Fruit fly (Drosophila melanogaster) whole organism, embryonic: ENCODE results near the gene Rpn10.
A peak's percentile ranks its signal among the peaks of the same experiment; 100 is the strongest.

Source experiments
- Blimp-1 ChIP-seq: fragments of 200-800 bp; sonication (Bioruptor generic); optimal IDR thresholded peaks from 3 replicates; lab custom pipeline; 2018; ENCODE audit warnings: missing biosample characterization, missing genetic modification characterization, mild to moderate bottlenecking, moderate library complexity, missing genetic modification reagents
- CG10431 ChIP-seq: fragments of 200-800 bp; sonication (Bioruptor generic); optimal IDR thresholded peaks from 3 replicates; lab custom pipeline; 2018; ENCODE audit warnings: missing biosample characterization, mild to moderate bottlenecking, missing genetic modification characterization
- CG10959 ChIP-seq: fragments of 200-800 bp; sonication (Bioruptor generic); IDR thresholded peaks from 2 replicates; pipeline ENCODE4 v1.3.6; 2022; ENCODE audit warnings: missing biosample characterization, missing genetic modification characterization
- CG10979 ChIP-seq: fragments of 200-800 bp; sonication (Bioruptor generic); optimal IDR thresholded peaks from 2 replicates; lab custom pipeline; 2018; ENCODE audit warnings: missing biosample characterization, mild to moderate bottlenecking, missing genetic modification characterization, moderate library complexity
- CG12219 ChIP-seq: fragments of 200-800 bp; sonication (Bioruptor generic); optimal IDR thresholded peaks from 3 replicates; lab custom pipeline; 2018; ENCODE audit warnings: missing biosample characterization, mild to moderate bottlenecking, missing genetic modification characterization
- CG15269 ChIP-seq: fragments of 200-800 bp; sonication (Bioruptor generic); optimal IDR thresholded peaks from 2 replicates; lab custom pipeline; 2018; ENCODE audit warnings: missing biosample characterization, mild to moderate bottlenecking, missing genetic modification characterization, moderate library complexity
- CG18764 ChIP-seq: fragments of 200-800 bp; sonication (Bioruptor generic); optimal IDR thresholded peaks from 3 replicates; lab custom pipeline; 2016; ENCODE audit warnings: missing biosample characterization, missing genetic modification characterization
- CG2120 ChIP-seq: fragments of 200-800 bp; sonication (Bioruptor generic); optimal IDR thresholded peaks from 3 replicates; lab custom pipeline; 2016; ENCODE audit warnings: missing biosample characterization, missing genetic modification characterization
- CG30431 ChIP-seq: fragments of 200-800 bp; sonication (Bioruptor generic); optimal IDR thresholded peaks from 2 replicates; lab custom pipeline; 2017; ENCODE audit warnings: missing biosample characterization, missing genetic modification characterization
- CG31388 ChIP-seq: fragments of 200-800 bp; sonication (Bioruptor generic); optimal IDR thresholded peaks from 2 replicates; lab custom pipeline; 2016; ENCODE audit warnings: missing biosample characterization, missing genetic modification characterization
- CG3163 ChIP-seq: fragments of 200-800 bp; sonication (Bioruptor generic); optimal IDR thresholded peaks from 3 replicates; lab custom pipeline; 2016; ENCODE audit warnings: missing biosample characterization, missing genetic modification characterization
- CG33213 ChIP-seq: fragments of 200-800 bp; sonication (Bioruptor generic); optimal IDR thresholded peaks from 3 replicates; lab custom pipeline; 2016; ENCODE audit warnings: missing biosample characterization, missing genetic modification characterization
- CG34376 ChIP-seq: fragments of 200-800 bp; sonication (Bioruptor generic); optimal IDR thresholded peaks from 2 replicates; lab custom pipeline; 2018; ENCODE audit warnings: missing biosample characterization, mild to moderate bottlenecking, missing genetic modification characterization
- CG4404 ChIP-seq: fragments of 200-800 bp; sonication (Bioruptor generic); IDR thresholded peaks from 2 replicates; pipeline ENCODE4 v1.3.6; 2022; ENCODE audit warnings: missing biosample characterization, missing genetic modification characterization
- CG5180 ChIP-seq: fragments of 200-800 bp; sonication (Bioruptor generic); optimal IDR thresholded peaks from 3 replicates; lab custom pipeline; 2017; ENCODE audit warnings: missing biosample characterization, missing genetic modification characterization, mild to moderate bottlenecking, moderate library complexity, missing genetic modification reagents
- CG7839 ChIP-seq: fragments of 200-800 bp; sonication (Bioruptor generic); optimal IDR thresholded peaks from 3 replicates; lab custom pipeline; 2018; ENCODE audit warnings: missing biosample characterization, mild to moderate bottlenecking, missing genetic modification characterization, moderate library complexity
- CG7963 ChIP-seq: fragments of 200-800 bp; sonication (Bioruptor generic); IDR thresholded peaks from 3 replicates; pipeline ENCODE4 v1.3.6; 2022; ENCODE audit warnings: missing biosample characterization, missing genetic modification characterization; ENCODE audit not compliant: partially characterized antibody
- CG9727 ChIP-seq: fragments of 200-800 bp; sonication (Bioruptor generic); optimal IDR thresholded peaks from 3 replicates; lab custom pipeline; 2017; ENCODE audit warnings: missing biosample characterization, mild to moderate bottlenecking, missing genetic modification characterization
- CG9797 ChIP-seq: fragments of 200-800 bp; sonication (Bioruptor generic); optimal IDR thresholded peaks from 3 replicates; lab custom pipeline; 2018; ENCODE audit warnings: missing biosample characterization, mild to moderate bottlenecking, missing genetic modification characterization
- CG9876 ChIP-seq: fragments of 200-800 bp; sonication (Bioruptor generic); optimal IDR thresholded peaks from 2 replicates; lab custom pipeline; 2016; ENCODE audit warnings: missing biosample characterization, missing genetic modification characterization
- CHES-1-like ChIP-seq: fragments of 200-800 bp; sonication (Bioruptor generic); optimal IDR thresholded peaks from 2 replicates; lab custom pipeline; 2016; ENCODE audit warnings: missing biosample characterization, missing genetic modification characterization
- Eip74EF ChIP-seq, 2 experiments: fragments of 200-800 bp in 1 of 2; fragments of >200 bp in 1 of 2; sonication (Bioruptor generic) in 1 of 2; optimal IDR thresholded peaks; 2 replicates each; lab custom pipeline; 2017 to 2019; ENCODE audit warnings: missing biosample characterization in 2 of 2, missing genetic modification characterization in 2 of 2, mild to moderate bottlenecking in 1 of 2, moderate library complexity in 1 of 2
- H15 ChIP-seq: fragments of 200-800 bp; sonication (Bioruptor generic); IDR thresholded peaks from 3 replicates; pipeline ENCODE4 v1.3.6; 2022; ENCODE audit warnings: missing biosample characterization, missing genetic modification characterization
- Hand ChIP-seq: fragments of 200-800 bp; sonication (Bioruptor generic); optimal IDR thresholded peaks from 2 replicates; lab custom pipeline; 2017; ENCODE audit warnings: mild to moderate bottlenecking, missing biosample characterization, missing genetic modification reagents, missing genetic modification characterization
- Hr78 ChIP-seq, 2 experiments: fragments of 200-800 bp in 1 of 2; fragments of >200 bp in 1 of 2; sonication (Bioruptor generic) in 1 of 2; optimal IDR thresholded peaks; 2 replicates each; lab custom pipeline; 2017 to 2019; ENCODE audit warnings: missing biosample characterization in 2 of 2, missing genetic modification characterization in 2 of 2, mild to moderate bottlenecking in 1 of 2, moderate library complexity in 1 of 2
- NK7.1 ChIP-seq: fragments of 200-800 bp; sonication (Bioruptor generic); optimal IDR thresholded peaks from 3 replicates; lab custom pipeline; 2016; ENCODE audit warnings: missing biosample characterization, missing genetic modification characterization
- Oli ChIP-seq: fragments of 200-800 bp; sonication (Bioruptor generic); optimal IDR thresholded peaks from 2 replicates; lab custom pipeline; 2018; ENCODE audit warnings: missing biosample characterization, mild to moderate bottlenecking, missing genetic modification characterization, moderate library complexity
- Ravus ChIP-seq: fragments of 200-800 bp; sonication (Bioruptor generic); IDR thresholded peaks from 2 replicates; pipeline ENCODE4 v1.3.6; 2022; ENCODE audit warnings: missing biosample characterization, missing genetic modification characterization
- Sry-δ ChIP-seq: fragments of 200-800 bp; sonication (Bioruptor generic); optimal IDR thresholded peaks from 2 replicates; lab custom pipeline; 2016; ENCODE audit warnings: missing biosample characterization, missing genetic modification characterization
- corto ChIP-seq: fragments of 200-800 bp; sonication (Bioruptor generic); optimal IDR thresholded peaks from 2 replicates; lab custom pipeline; 2016; ENCODE audit warnings: missing biosample characterization, mild to moderate bottlenecking, missing genetic modification characterization, moderate library complexity
- cwo ChIP-seq: fragments of 200-800 bp; sonication (Bioruptor generic); optimal IDR thresholded peaks from 3 replicates; lab custom pipeline; 2017; ENCODE audit warnings: missing biosample characterization, missing genetic modification characterization, mild to moderate bottlenecking, moderate library complexity, missing genetic modification reagents
- dan ChIP-seq: fragments of 200-800 bp; sonication (Bioruptor generic); IDR thresholded peaks from 2 replicates; pipeline ENCODE4 v1.3.6; 2022; ENCODE audit warnings: missing biosample characterization, missing genetic modification characterization
- en ChIP-seq: fragments of 200-800 bp; sonication (Bioruptor generic); optimal IDR thresholded peaks from 2 replicates; lab custom pipeline; 2016; ENCODE audit warnings: missing biosample characterization, missing genetic modification characterization
- fd64A ChIP-seq: fragments of 200-800 bp; sonication (Bioruptor generic); optimal IDR thresholded peaks from 3 replicates; lab custom pipeline; 2018; ENCODE audit warnings: missing biosample characterization, mild to moderate bottlenecking, missing genetic modification characterization
- fd96Cb ChIP-seq: fragments of 200-800 bp; sonication (Bioruptor generic); optimal IDR thresholded peaks from 2 replicates; lab custom pipeline; 2018; ENCODE audit warnings: missing biosample characterization, mild to moderate bottlenecking, missing genetic modification characterization, moderate library complexity
- gfzf ChIP-seq: fragments of 200-800 bp; sonication (Bioruptor generic); optimal IDR thresholded peaks from 2 replicates; lab custom pipeline; 2016; ENCODE audit warnings: missing biosample characterization, mild to moderate bottlenecking, missing genetic modification characterization, moderate library complexity
- jing ChIP-seq: fragments of 200-800 bp; sonication (Bioruptor generic); optimal IDR thresholded peaks from 2 replicates; lab custom pipeline; 2018; ENCODE audit warnings: missing biosample characterization, mild to moderate bottlenecking, missing genetic modification characterization
- nerfin-1 ChIP-seq: fragments of 200-800 bp; sonication (Bioruptor generic); optimal IDR thresholded peaks from 3 replicates; lab custom pipeline; 2019; ENCODE audit warnings: missing biosample characterization, mild to moderate bottlenecking, missing genetic modification characterization, moderate library complexity
- pfk ChIP-seq: fragments of 200-800 bp; sonication (Bioruptor generic); optimal IDR thresholded peaks from 2 replicates; lab custom pipeline; 2018; ENCODE audit warnings: missing biosample characterization, mild to moderate bottlenecking, missing genetic modification characterization, moderate library complexity
- pita ChIP-seq: fragments of 200-800 bp; sonication (Bioruptor generic); optimal IDR thresholded peaks from 2 replicates; lab custom pipeline; 2017; ENCODE audit warnings: missing biosample characterization, mild to moderate bottlenecking, missing genetic modification characterization
- sc ChIP-seq, 3 experiments: fragments of >200 bp in 2 of 3; fragments of 200-800 bp in 1 of 3; sonication (Bioruptor generic) in 1 of 3; optimal IDR thresholded peaks; 2 replicates in 2 of 3; 3 replicates in 1 of 3; lab custom pipeline; 2017; ENCODE audit warnings: mild to moderate bottlenecking in 1 of 3, missing biosample characterization in 1 of 3, missing genetic modification characterization in 1 of 3, missing genetic modification reagents in 1 of 3
- seq ChIP-seq: fragments of 200-800 bp; sonication (Bioruptor generic); IDR thresholded peaks from 2 replicates; pipeline ENCODE4 v1.3.6; 2022; ENCODE audit warnings: missing biosample characterization, missing genetic modification characterization
- slp2 ChIP-seq: fragments of 200-800 bp; sonication (Bioruptor generic); optimal IDR thresholded peaks from 2 replicates; lab custom pipeline; 2016; ENCODE audit warnings: missing biosample characterization, missing genetic modification characterization
- sna ChIP-seq: fragments of 200-800 bp; sonication (Bioruptor generic); IDR thresholded peaks from 2 replicates; pipeline ENCODE4 v1.3.6; 2022; ENCODE audit warnings: missing biosample characterization, missing genetic modification characterization; ENCODE audit not compliant: partially characterized antibody
- stc ChIP-seq: fragments of 200-800 bp; sonication (Bioruptor generic); IDR thresholded peaks from 2 replicates; pipeline ENCODE4 v1.3.6; 2022; ENCODE audit warnings: missing biosample characterization, missing genetic modification characterization
- tap ChIP-seq: fragments of 200-800 bp; optimal IDR thresholded peaks from 3 replicates; lab custom pipeline; 2019; ENCODE audit warnings: missing biosample characterization, mild to moderate bottlenecking, missing genetic modification characterization, moderate library complexity
- tup ChIP-seq: fragments of 200-800 bp; sonication (Bioruptor generic); optimal IDR thresholded peaks from 2 replicates; lab custom pipeline; 2016; ENCODE audit warnings: missing biosample characterization, mild to moderate bottlenecking, missing genetic modification characterization, moderate library complexity
- vnd ChIP-seq: fragments of 200-800 bp; sonication (Bioruptor generic); IDR thresholded peaks from 3 replicates; pipeline ENCODE4 v1.3.6; 2022; ENCODE audit warnings: missing biosample characterization, missing genetic modification characterization; ENCODE audit not compliant: partially characterized antibody

Rpn10 gene

DNA sequence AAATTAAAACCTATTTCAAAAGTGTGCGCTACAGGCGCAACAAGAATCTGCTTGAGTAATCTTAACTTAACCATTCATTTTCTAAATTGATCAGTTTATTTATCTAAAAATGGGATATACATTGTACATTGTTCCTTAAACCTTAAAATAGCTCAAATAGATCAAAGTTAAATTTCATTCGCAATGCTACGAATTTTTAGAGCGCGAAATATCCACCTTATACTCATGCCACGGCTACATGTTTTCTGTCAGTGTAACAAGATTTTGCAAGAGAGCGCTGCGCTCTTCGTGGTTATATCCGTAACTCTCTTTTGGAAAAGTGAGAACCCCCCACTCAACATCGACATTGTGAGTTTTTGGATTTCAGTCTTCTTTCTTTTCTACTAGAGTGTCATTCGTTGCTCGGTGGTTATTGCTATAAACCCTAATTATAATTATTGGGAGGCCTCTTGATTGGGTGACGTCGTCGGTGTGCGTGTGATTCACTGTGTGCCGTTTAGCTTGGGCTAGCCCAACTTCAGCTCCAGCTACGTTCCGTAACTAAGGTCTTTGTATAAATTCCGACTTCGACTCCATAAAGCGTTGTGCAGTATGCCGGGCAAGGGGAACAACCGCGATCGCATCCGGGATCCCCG lies 27.2 kb upstream of the Rpn10 start (continued):
- TF ChIP-seq tap (peak; percentile 43), tup (GFP tag; lab: Kevin White, UChicago) (no peak), CG10979 (tag; lab: Kevin White, UChicago) (peak; percentile 41), pfk (no peak), CHES-1-like (GFP tag; lab: Kevin White, UChicago) (no peak), nerfin-1 (tag; lab: Kevin White, UChicago) (no peak), CG31388 (GFP tag; lab: Kevin White, UChicago) (no peak), CG2120 (GFP tag; lab: Kevin White, UChicago) (peak; percentile 73), CG10431 (GFP tag; lab: Kevin White, UChicago) (no peak), CG34376 (GFP tag; lab: Kevin White, UChicago) (peak; percentile 16), Oli (peak; percentile 41), H15 (GFP tag; lab: Robert Waterston, UW) (no peak), stc (no peak), CG18764 (GFP tag; lab: Kevin White, UChicago) (no peak), Hand (peak; percentile 35), dan (GFP tag; lab: Robert Waterston, UW) (no peak), CG30431 (GFP tag; lab: Kevin White, UChicago) (no peak), CG10959 (GFP tag; lab: Robert Waterston, UW) (no peak), CG9727 (GFP tag; lab: Kevin White, UChicago) (peak; percentile 15), CG9797 (GFP tag; lab: Kevin White, UChicago) (no peak), Sry-δ (GFP tag; lab: Kevin White, UChicago) (no peak), fd96Cb (peak; percentile 28), pita (GFP tag; lab: Kevin White, UChicago) (no peak), gfzf (GFP tag; lab: Kevin White, UChicago) (no peak), CG3163 (GFP tag; lab: Kevin White, UChicago) (peak; percentile 93), CG9876 (GFP tag; lab: Kevin White, UChicago) (no peak), cwo (GFP tag; lab: Kevin White, UChicago) (no peak), fd64A (GFP tag; lab: Kevin White, UChicago) (no peak), vnd (GFP tag; lab: Robert Waterston, UW) (no peak), CG5180 (GFP tag; lab: Kevin White, UChicago) (no peak), CG12219 (GFP tag; lab: Kevin White, UChicago) (peak; percentile 38), CG4404 (no peak), Hr78 (GFP tag; optimal IDR thresholded peaks at IDR 0.05; lab: Kevin White, UChicago) (peak in 1 of 2 experiments; percentile 57), corto (no peak), sc (optimal IDR thresholded peaks at IDR 0.05; lab: Kevin White, UChicago) (no peak), sc (GFP tag; optimal IDR thresholded peaks at IDR 0.05; lab: Kevin White, UChicago) (no peak), sna (GFP tag; lab: Robert Waterston, UW) (no peak), CG7839 (tag; lab: Kevin White, UChicago) (peak; percentile 35), Ravus (GFP tag; lab: Robert Waterston, UW) (no peak), CG33213 (GFP tag; lab: Kevin White, UChicago) (no peak), CG15269 (peak; percentile 53), en (GFP tag; lab: Kevin White, UChicago) (no peak), Eip74EF (GFP tag; optimal IDR thresholded peaks at IDR 0.05; lab: Kevin White, UChicago) (no peak), jing (GFP tag; lab: Kevin White, UChicago) (no peak), NK7.1 (GFP tag; lab: Kevin White, UChicago) (no peak), seq (no peak), Blimp-1 (GFP tag; lab: Kevin White, UChicago) (peak; percentile 29), CG7963 (GFP tag; lab: Robert Waterston, UW) (no peak), slp2 (GFP tag; lab: Kevin White, UChicago) (peak; percentile 23)
